Worm (Caenorhabditis elegans) whole organism, L4/young adult: Measurements from ENCODE around the gene C08G9.1.

ENCODE experiments used
- W03F9.2 ChIP-seq: fragments of 150-350 bp; optimal IDR thresholded peaks from 2 replicates; lab custom pipeline; 2014; ENCODE audit warnings: missing biosample characterization, missing genetic modification characterization
- dao-5 ChIP-seq: sonication (generic microtip); optimal IDR thresholded peaks from 2 replicates; lab custom pipeline; 2016; ENCODE audit warnings: missing genotype, missing genetic modification characterization, moderate library complexity, missing compliant biosample characterization
- him-1 ChIP-seq: sonication (generic microtip); optimal IDR thresholded peaks from 2 replicates; lab custom pipeline; 2016; ENCODE audit warnings: missing genotype, missing genetic modification reagents, missing genetic modification characterization, missing compliant biosample characterization

DNA sequence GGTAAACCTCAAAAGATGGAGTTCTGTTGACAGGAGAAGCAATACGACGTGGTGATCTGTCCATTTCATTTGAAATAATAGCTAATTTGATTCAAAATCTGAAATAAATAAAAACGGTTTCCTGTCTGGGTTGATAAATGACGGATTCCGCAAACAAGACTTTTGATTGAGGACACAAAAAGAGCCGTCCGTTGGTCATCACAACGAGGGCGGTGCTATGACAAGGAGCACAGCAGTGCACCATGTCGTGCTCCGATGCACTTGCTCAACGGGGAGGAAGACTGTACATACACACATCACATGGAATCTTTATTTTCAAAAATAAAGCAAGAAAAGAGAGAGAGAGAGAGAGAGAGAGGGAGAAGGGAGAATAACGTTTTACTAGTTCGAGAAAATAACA is 16.8 kb upstream of the C08G9.1 start, which contains the start of gene nep-16:
- TF ChIP-seq him-1 (tag; lab: Kevin White, UChicago) (no peak), dao-5 (tag; lab: Kevin White, UChicago) (no peak), W03F9.2 (tag; lab: Kevin White, UChicago) (no peak)
